Fruit fly (Drosophila melanogaster): ENCODE data around the gene CG16888.

CG16888 gene

DNA sequence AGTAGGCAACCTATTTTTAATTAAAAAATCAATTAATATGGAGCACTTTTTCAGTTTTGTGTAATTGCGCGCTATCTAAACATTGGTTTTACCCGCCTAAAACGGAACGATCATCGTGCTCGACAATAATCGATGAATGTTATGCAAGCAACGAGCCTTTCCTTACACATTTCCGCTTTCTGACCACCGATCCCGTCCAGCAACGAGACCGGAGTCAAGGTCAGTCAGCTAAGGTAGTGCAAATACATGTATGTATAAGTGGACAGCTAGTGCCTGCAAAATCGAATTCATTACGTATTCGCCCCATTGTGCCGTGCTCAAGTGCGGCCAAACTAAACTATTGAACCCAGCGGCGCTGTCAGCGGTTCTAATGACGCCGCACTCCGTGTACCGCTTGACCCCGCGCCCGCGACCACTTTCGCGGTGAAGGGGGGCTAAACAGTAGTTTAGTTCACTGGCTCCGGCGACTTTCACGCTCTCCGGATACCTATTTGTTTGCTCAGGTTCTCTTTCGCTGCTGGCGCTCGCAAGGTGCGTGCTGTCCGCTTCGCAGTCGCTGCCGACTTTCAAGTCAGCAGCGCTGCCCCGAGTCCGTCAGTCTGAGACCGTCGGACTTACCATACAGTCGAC, 9.9 kb downstream of the CG16888 start, which contains the start of gene CAH1 (continued):
- TF ChIP-seq chif (GFP tag; optimal IDR thresholded peaks at IDR 0.05) (no peak), CG17568 (GFP tag; optimal IDR thresholded peaks at IDR 0.05) (no peak), fu2 (GFP tag; optimal IDR thresholded peaks at IDR 0.05) (no peak), Pdp1 (GFP tag; optimal IDR thresholded peaks at IDR 0.05) (peak in 1 of 2 experiments; percentile 80), klu (GFP tag; IDR thresholded peaks at IDR 0.05) (0 out of 2 replicates have a peak, but pooled peaks have one; percentile 16), gcm2 (GFP tag; optimal IDR thresholded peaks at IDR 0.05) (no peak), B-H1 (GFP tag; IDR thresholded peaks at IDR 0.05) (no peak), Side (GFP tag; optimal IDR thresholded peaks at IDR 0.05) (no peak), hb (GFP tag; IDR thresholded peaks at IDR 0.05; ENCODE audit: partially characterized antibody) (no peak), danr (GFP tag; IDR thresholded peaks at IDR 0.05) (no peak), CG16779 (GFP tag; IDR thresholded peaks at IDR 0.05) (no peak), CG14441 (GFP tag; IDR thresholded peaks at IDR 0.05) (no peak), CG10565 (GFP tag; optimal IDR thresholded peaks at IDR 0.05) (no peak), crc (GFP tag; optimal IDR thresholded peaks at IDR 0.05) (no peak), ems (GFP tag; optimal IDR thresholded peaks at IDR 0.05) (no peak), kay (GFP tag; optimal IDR thresholded peaks at IDR 0.05) (no peak), toy (GFP tag; IDR thresholded peaks at IDR 0.05) (no peak), en (GFP tag; optimal IDR thresholded peaks at IDR 0.05) (no peak), CG17328 (GFP tag; IDR thresholded peaks at IDR 0.05) (0 out of 2 replicates have a peak, but pooled peaks have one; percentile 9), NC2β (GFP tag; optimal IDR thresholded peaks at IDR 0.05) (no peak), nerfin-2 (GFP tag; IDR thresholded peaks at IDR 0.05; ENCODE audit: partially characterized antibody) (no peak), abd-A (tag; optimal IDR thresholded peaks at IDR 0.05) (no peak), unpg (GFP tag; optimal IDR thresholded peaks at IDR 0.05) (no peak), CG6765 (GFP tag; optimal IDR thresholded peaks at IDR 0.05) (no peak), CG2120 (GFP tag; optimal IDR thresholded peaks at IDR 0.05) (no peak), maf-S (GFP tag; optimal IDR thresholded peaks at IDR 0.05) (no peak), Doc2 (GFP tag; IDR thresholded peaks at IDR 0.05) (no peak), slou (GFP tag; optimal IDR thresholded peaks at IDR 0.05) (no peak), vnd (GFP tag; IDR thresholded peaks at IDR 0.05; ENCODE audit: partially characterized antibody) (no peak), CG10274 (GFP tag; optimal IDR thresholded peaks at IDR 0.05) (no peak), CG10543 (GFP tag; optimal IDR thresholded peaks at IDR 0.05) (peak; percentile 41), CG34422 (GFP tag; IDR thresholded peaks at IDR 0.05) (no peak), CG2712 (tag; optimal IDR thresholded peaks at IDR 0.05) (no peak), CG1603 (tag; optimal IDR thresholded peaks at IDR 0.05) (no peak), ro (GFP tag; IDR thresholded peaks at IDR 0.05) (no peak), Jarid2 (GFP tag; optimal IDR thresholded peaks at IDR 0.05) (no peak), CG3847 (GFP tag; IDR thresholded peaks at IDR 0.05) (no peak), CG8944 (GFP tag; optimal IDR thresholded peaks at IDR 0.05) (no peak), Bgb (GFP tag; IDR thresholded peaks at IDR 0.05; ENCODE audit: partially characterized antibody) (no peak), lola (GFP tag; optimal IDR thresholded peaks at IDR 0.05) (no peak), sens (GFP tag) (peak; percentile 47), H15 (GFP tag; IDR thresholded peaks at IDR 0.05) (no peak), CG3065 (GFP tag; optimal IDR thresholded peaks at IDR 0.05) (no peak), CG7786 (GFP tag; optimal IDR thresholded peaks at IDR 0.05) (no peak), pfk (GFP tag; optimal IDR thresholded peaks at IDR 0.05) (no peak), CG31224 (GFP tag; IDR thresholded peaks at IDR 0.05) (no peak), nom (GFP tag; optimal IDR thresholded peaks at IDR 0.05) (no peak), Hr78 (GFP tag; optimal IDR thresholded peaks at IDR 0.05) (peak in 1 of 2 experiments; percentile 96), CG2129 (GFP tag; IDR thresholded peaks at IDR 0.05; ENCODE audit: partially characterized antibody) (no peak), CG12299 (tag; optimal IDR thresholded peaks at IDR 0.05) (no peak)

Measured in whole organism, embryonic.